Worm (Caenorhabditis elegans) whole organism, L4/young adult: ENCODE results near the gene ddi-1.

Experiments
- W03F9.2 ChIP-seq: fragments of 150-350 bp; optimal IDR thresholded peaks from 2 replicates; lab custom pipeline; 2014; ENCODE audit warnings: missing biosample characterization, missing genetic modification characterization
- dao-5 ChIP-seq: sonication (generic microtip); optimal IDR thresholded peaks from 2 replicates; lab custom pipeline; 2016; ENCODE audit warnings: missing genotype, missing genetic modification characterization, moderate library complexity, missing compliant biosample characterization
- him-1 ChIP-seq: sonication (generic microtip); optimal IDR thresholded peaks from 2 replicates; lab custom pipeline; 2016; ENCODE audit warnings: missing genotype, missing genetic modification reagents, missing genetic modification characterization, missing compliant biosample characterization

DNA sequence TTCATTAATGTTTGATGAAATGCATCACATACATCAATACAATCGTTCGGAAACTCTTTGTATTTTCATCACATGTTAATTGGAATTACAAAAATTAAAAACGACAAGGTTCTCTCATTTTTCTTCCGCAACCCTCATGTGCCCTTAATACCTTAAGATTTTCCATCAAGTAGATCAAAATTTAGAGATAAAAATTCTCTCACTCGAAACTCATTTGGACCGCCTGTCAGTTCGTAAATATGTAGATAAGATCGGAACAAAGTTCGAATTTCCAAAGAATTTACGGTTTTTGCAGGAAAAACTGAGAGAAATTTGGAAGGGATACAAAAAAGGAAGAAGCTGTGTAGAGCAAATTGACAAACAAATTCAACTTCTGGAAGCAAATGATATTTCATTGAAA is 26.6 kb upstream of the ddi-1 start:
- TF ChIP-seq dao-5 (tag; lab: Kevin White, UChicago), result no peak
- no peak for TF ChIP-seq W03F9.2
- no peak for TF ChIP-seq him-1 (tag; lab: Kevin White, UChicago)
